Fruit fly (Drosophila melanogaster) whole organism, embryonic: ENCODE measurements around the gene TBC1D16.

Experiments
- BEAF-32 ChIP-seq: fragments of 200-800 bp; sonication (Bioruptor generic); optimal IDR thresholded peaks from 3 replicates; lab custom pipeline; 2017; ENCODE audit warnings: missing biosample characterization, missing genetic modification characterization, mild to moderate bottlenecking, moderate library complexity, missing genetic modification reagents
- Bdp1 ChIP-seq: fragments of 200-800 bp; sonication (Bioruptor generic); optimal IDR thresholded peaks from 3 replicates; lab custom pipeline; 2016; ENCODE audit warnings: missing biosample characterization, missing genetic modification characterization
- CG10543 ChIP-seq: fragments of 200-800 bp; sonication (Bioruptor generic); optimal IDR thresholded peaks from 3 replicates; lab custom pipeline; 2017; ENCODE audit warnings: missing biosample characterization, mild to moderate bottlenecking, missing genetic modification characterization, moderate library complexity
- CG10654 ChIP-seq: fragments of 200-800 bp; sonication (Bioruptor generic); optimal IDR thresholded peaks from 2 replicates; lab custom pipeline; 2016; ENCODE audit warnings: missing biosample characterization, missing genetic modification characterization
- CG11504 ChIP-seq: fragments of 200-800 bp; sonication (Bioruptor generic); optimal IDR thresholded peaks from 3 replicates; lab custom pipeline; 2019; ENCODE audit warnings: missing biosample characterization, mild to moderate bottlenecking, missing genetic modification characterization, moderate library complexity
- CG14710 ChIP-seq: fragments of 200-800 bp; sonication (Bioruptor generic); optimal IDR thresholded peaks from 3 replicates; lab custom pipeline; 2019; ENCODE audit warnings: missing biosample characterization, mild to moderate bottlenecking, missing genetic modification characterization, moderate library complexity
- CG15479 ChIP-seq: fragments of 200-800 bp; sonication (Bioruptor generic); optimal IDR thresholded peaks from 3 replicates; lab custom pipeline; 2019; ENCODE audit warnings: missing biosample characterization, mild to moderate bottlenecking, missing genetic modification characterization, moderate library complexity
- CG15514 ChIP-seq: fragments of 200-800 bp; sonication (Bioruptor generic); optimal IDR thresholded peaks from 3 replicates; lab custom pipeline; 2017; ENCODE audit warnings: missing biosample characterization, missing genetic modification characterization, mild to moderate bottlenecking, moderate library complexity, missing genetic modification reagents
- CG17385 ChIP-seq: fragments of 200-800 bp; sonication (Bioruptor generic); optimal IDR thresholded peaks from 3 replicates; lab custom pipeline; 2018; ENCODE audit warnings: missing biosample characterization, mild to moderate bottlenecking, missing genetic modification characterization
- CG2120 ChIP-seq: fragments of 200-800 bp; sonication (Bioruptor generic); optimal IDR thresholded peaks from 3 replicates; lab custom pipeline; 2016; ENCODE audit warnings: missing biosample characterization, missing genetic modification characterization
- CG2129 ChIP-seq: fragments of 200-800 bp; sonication (Bioruptor generic); IDR thresholded peaks from 2 replicates; pipeline ENCODE4 v1.3.6; 2022; ENCODE audit warnings: missing biosample characterization, missing genetic modification characterization; ENCODE audit not compliant: partially characterized antibody
- CG34422 ChIP-seq: fragments of 200-800 bp; sonication (Bioruptor generic); IDR thresholded peaks from 3 replicates; pipeline ENCODE4 v1.3.6; 2022; ENCODE audit warnings: missing biosample characterization, missing genetic modification characterization
- CG7963 ChIP-seq: fragments of 200-800 bp; sonication (Bioruptor generic); IDR thresholded peaks from 3 replicates; pipeline ENCODE4 v1.3.6; 2022; ENCODE audit warnings: missing biosample characterization, missing genetic modification characterization; ENCODE audit not compliant: partially characterized antibody
- CG9876 ChIP-seq: fragments of 200-800 bp; sonication (Bioruptor generic); optimal IDR thresholded peaks from 2 replicates; lab custom pipeline; 2016; ENCODE audit warnings: missing biosample characterization, missing genetic modification characterization
- CG9932 ChIP-seq: fragments of 200-800 bp; sonication (Bioruptor generic); IDR thresholded peaks from 2 replicates; pipeline ENCODE4 v1.3.6; 2022; ENCODE audit warnings: missing biosample characterization, missing genetic modification characterization
- CoRest ChIP-seq: fragments of 200-800 bp; sonication (Bioruptor generic); optimal IDR thresholded peaks from 3 replicates; lab custom pipeline; 2018; ENCODE audit warnings: missing biosample characterization, mild to moderate bottlenecking, missing genetic modification characterization, moderate library complexity
- D19A ChIP-seq: fragments of 200-800 bp; optimal IDR thresholded peaks from 3 replicates; lab custom pipeline; 2019; ENCODE audit warnings: missing biosample characterization, mild to moderate bottlenecking, missing genetic modification characterization, moderate library complexity
- Dad ChIP-seq: fragments of 200-800 bp; sonication (Bioruptor generic); optimal IDR thresholded peaks from 3 replicates; lab custom pipeline; 2016; ENCODE audit warnings: missing biosample characterization, missing genetic modification characterization
- Doc3 ChIP-seq: fragments of 200-800 bp; sonication (Bioruptor generic); IDR thresholded peaks from 3 replicates; pipeline ENCODE4 v1.3.6; 2022; ENCODE audit warnings: missing biosample characterization, missing genetic modification characterization; ENCODE audit not compliant: partially characterized antibody
- Dref ChIP-seq: fragments of 200-800 bp; sonication (Bioruptor generic); IDR thresholded peaks from 2 replicates; pipeline ENCODE4 v1.3.6; 2022; ENCODE audit warnings: missing biosample characterization, missing genetic modification characterization
- Eip74EF ChIP-seq, 2 experiments: fragments of 200-800 bp in 1 of 2; fragments of >200 bp in 1 of 2; sonication (Bioruptor generic) in 1 of 2; optimal IDR thresholded peaks; 2 replicates each; lab custom pipeline; 2017 to 2019; ENCODE audit warnings: missing biosample characterization in 2 of 2, missing genetic modification characterization in 2 of 2, mild to moderate bottlenecking in 1 of 2, moderate library complexity in 1 of 2
- Elba2 ChIP-seq: fragments of 200-800 bp; sonication (Bioruptor generic); optimal IDR thresholded peaks from 3 replicates; lab custom pipeline; 2016; ENCODE audit warnings: missing biosample characterization, missing genetic modification characterization
- Fer2 ChIP-seq: fragments of 200-800 bp; sonication (Bioruptor generic); optimal IDR thresholded peaks from 2 replicates; lab custom pipeline; 2018; ENCODE audit warnings: missing biosample characterization, mild to moderate bottlenecking, missing genetic modification characterization, moderate library complexity
- HmgZ ChIP-seq: fragments of 200-800 bp; sonication (Bioruptor generic); optimal IDR thresholded peaks from 2 replicates; lab custom pipeline; 2018; ENCODE audit warnings: missing biosample characterization, mild to moderate bottlenecking, missing genetic modification characterization
- MESR4 ChIP-seq: fragments of 200-800 bp; sonication (Bioruptor generic); optimal IDR thresholded peaks from 2 replicates; lab custom pipeline; 2018; ENCODE audit warnings: missing biosample characterization, mild to moderate bottlenecking, missing genetic modification characterization, moderate library complexity
- Mrtf ChIP-seq: fragments of 200-800 bp; sonication (Bioruptor generic); IDR thresholded peaks from 3 replicates; pipeline ENCODE4 v1.3.6; 2022; ENCODE audit warnings: missing biosample characterization, missing genetic modification characterization
- Myb ChIP-seq: fragments of 200-800 bp; sonication (Bioruptor generic); optimal IDR thresholded peaks from 2 replicates; lab custom pipeline; 2016; ENCODE audit warnings: missing biosample characterization, missing genetic modification characterization
- NC2α ChIP-seq: fragments of 200-800 bp; sonication (Bioruptor generic); optimal IDR thresholded peaks from 2 replicates; lab custom pipeline; 2016; ENCODE audit warnings: missing biosample characterization, missing genetic modification characterization
- Opbp ChIP-seq: fragments of 200-800 bp; sonication (Bioruptor generic); IDR thresholded peaks from 3 replicates; pipeline ENCODE4 v1.3.6; 2022; ENCODE audit warnings: missing biosample characterization, missing genetic modification characterization; ENCODE audit not compliant: partially characterized antibody
- Optix ChIP-seq: fragments of 200-800 bp; sonication (Bioruptor generic); IDR thresholded peaks from 3 replicates; pipeline ENCODE4 v1.3.6; 2022; ENCODE audit warnings: missing biosample characterization, missing genetic modification characterization
- Scr ChIP-seq: fragments of 200-800 bp; sonication (Bioruptor generic); IDR thresholded peaks from 2 replicates; pipeline ENCODE4 v1.3.6; 2022; ENCODE audit warnings: missing biosample characterization, missing genetic modification characterization; ENCODE audit not compliant: partially characterized antibody
- Side ChIP-seq: fragments of 200-800 bp; sonication (Bioruptor generic); optimal IDR thresholded peaks from 2 replicates; lab custom pipeline; 2016; ENCODE audit warnings: missing biosample characterization, missing genetic modification characterization
- Sry-δ ChIP-seq: fragments of 200-800 bp; sonication (Bioruptor generic); optimal IDR thresholded peaks from 2 replicates; lab custom pipeline; 2016; ENCODE audit warnings: missing biosample characterization, missing genetic modification characterization
- Ssrp ChIP-seq: fragments of 200-800 bp; sonication (Bioruptor generic); optimal IDR thresholded peaks from 2 replicates; lab custom pipeline; 2018; ENCODE audit warnings: missing biosample characterization, mild to moderate bottlenecking, missing genetic modification characterization, moderate library complexity
- Trl ChIP-seq, 3 experiments: fragments of >200 bp in 2 of 3; fragments of 200-800 bp in 1 of 3; sonication (Bioruptor generic) in 1 of 3; optimal IDR thresholded peaks; 2 replicates in 1 of 3; 3 replicates in 2 of 3; lab custom pipeline; 2016 to 2017; ENCODE audit warnings: missing biosample characterization in 1 of 3, missing genetic modification characterization in 1 of 3
- Usf ChIP-seq: fragments of 200-800 bp; sonication (Bioruptor generic); optimal IDR thresholded peaks from 2 replicates; lab custom pipeline; 2017; ENCODE audit warnings: missing genotype, missing biosample characterization, missing genetic modification characterization
- ab ChIP-seq: fragments of 200-800 bp; sonication (Bioruptor generic); optimal IDR thresholded peaks from 2 replicates; lab custom pipeline; 2016; ENCODE audit warnings: missing biosample characterization, missing genetic modification characterization
- caup ChIP-seq: fragments of 200-800 bp; sonication (Bioruptor generic); optimal IDR thresholded peaks from 3 replicates; lab custom pipeline; 2017; ENCODE audit warnings: missing biosample characterization, mild to moderate bottlenecking, missing genetic modification characterization, moderate library complexity; ENCODE audit not compliant: severe bottlenecking
- disco-r ChIP-seq: fragments of 200-800 bp; sonication (Bioruptor generic); optimal IDR thresholded peaks from 2 replicates; lab custom pipeline; 2016; ENCODE audit warnings: missing biosample characterization, missing genetic modification characterization
- fru ChIP-seq: fragments of >200 bp; optimal IDR thresholded peaks from 2 replicates; lab custom pipeline; 2017
- jing ChIP-seq: fragments of 200-800 bp; sonication (Bioruptor generic); optimal IDR thresholded peaks from 2 replicates; lab custom pipeline; 2018; ENCODE audit warnings: missing biosample characterization, mild to moderate bottlenecking, missing genetic modification characterization
- lov ChIP-seq, 2 experiments: fragments of 200-800 bp in 1 of 2; fragments of >200 bp in 1 of 2; sonication (Bioruptor generic) in 1 of 2; IDR thresholded peaks in 1 of 2; optimal IDR thresholded peaks in 1 of 2; 2 replicates in 1 of 2; 3 replicates in 1 of 2; pipeline versions ENCODE4 v1.3.6 to Lab custom; 2017 to 2022; ENCODE audit warnings: missing biosample characterization in 1 of 2, missing genetic modification characterization in 1 of 2
- maf-S ChIP-seq: fragments of 200-800 bp; sonication (Bioruptor generic); optimal IDR thresholded peaks from 2 replicates; lab custom pipeline; 2016; ENCODE audit warnings: missing biosample characterization, missing genetic modification characterization
- mirr ChIP-seq: fragments of 200-800 bp; sonication (Bioruptor generic); optimal IDR thresholded peaks from 3 replicates; lab custom pipeline; 2018; ENCODE audit warnings: missing biosample characterization, mild to moderate bottlenecking, missing genetic modification characterization
- nerfin-1 ChIP-seq: fragments of 200-800 bp; sonication (Bioruptor generic); optimal IDR thresholded peaks from 3 replicates; lab custom pipeline; 2019; ENCODE audit warnings: missing biosample characterization, mild to moderate bottlenecking, missing genetic modification characterization, moderate library complexity
- schlank ChIP-seq: fragments of 200-800 bp; sonication (Bioruptor generic); optimal IDR thresholded peaks from 2 replicates; lab custom pipeline; 2018; ENCODE audit warnings: missing biosample characterization, mild to moderate bottlenecking, missing genetic modification characterization
- scrt ChIP-seq: fragments of 200-800 bp; sonication (Bioruptor generic); optimal IDR thresholded peaks from 2 replicates; lab custom pipeline; 2018; ENCODE audit warnings: missing biosample characterization, mild to moderate bottlenecking, missing genetic modification characterization, moderate library complexity
- sens-2 ChIP-seq: fragments of 200-800 bp; sonication (Bioruptor generic); IDR thresholded peaks from 2 replicates; pipeline ENCODE4 v1.3.6; 2022; ENCODE audit warnings: missing biosample characterization, missing genetic modification characterization
- ssp ChIP-seq: fragments of 200-800 bp; sonication (Bioruptor generic); IDR thresholded peaks from 2 replicates; pipeline ENCODE4 v1.3.6; 2022; ENCODE audit warnings: missing biosample characterization, missing genetic modification characterization
- toy ChIP-seq: fragments of 200-800 bp; sonication (Bioruptor generic); IDR thresholded peaks from 2 replicates; pipeline ENCODE4 v1.3.6; 2022; ENCODE audit warnings: missing biosample characterization, missing genetic modification characterization

TBC1D16 gene

DNA sequence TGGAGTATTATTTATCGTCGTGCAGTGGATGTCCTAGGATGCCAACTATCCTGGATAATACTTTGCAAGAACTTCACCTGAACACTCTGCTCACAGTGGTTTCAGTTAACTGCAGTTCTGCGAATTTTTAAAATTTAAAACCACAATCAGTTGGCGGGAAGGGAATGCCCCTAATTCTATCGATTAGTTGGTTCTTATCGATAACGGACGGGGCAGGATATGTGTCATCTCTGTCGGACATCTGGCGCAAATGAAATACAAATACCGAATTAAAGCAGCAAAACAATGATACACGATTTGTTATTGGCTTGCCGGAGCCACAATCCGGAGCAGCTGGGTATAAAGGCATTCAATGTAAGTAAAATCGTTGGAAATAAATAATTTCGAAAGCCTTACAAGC lies 47.6 kb upstream of the TBC1D16 start, which contains the start of gene Grip75 (continued):
- TF ChIP-seq CG15479 (peak; percentile 56), CG11504 (tag; lab: Kevin White, UChicago) (no peak), Dad (GFP tag; lab: Kevin White, UChicago) (no peak), CG17385 (no peak), ssp (no peak), MESR4 (GFP tag; lab: Kevin White, UChicago) (peak; percentile 27), CG34422 (GFP tag; lab: Robert Waterston, UW) (no peak), maf-S (GFP tag; lab: Kevin White, UChicago) (no peak), CG9932 (GFP tag; lab: Robert Waterston, UW) (no peak), Scr (GFP tag; lab: Robert Waterston, UW) (peak; percentile 58), CG10654 (no peak), disco-r (GFP tag; lab: Kevin White, UChicago) (no peak), CG14710 (tag; lab: Kevin White, UChicago) (no peak), Mrtf (no peak), CoRest (tag; lab: Kevin White, UChicago) (no peak), HmgZ (no peak), fru (lab: Kevin White, UChicago) (no peak), lov (optimal IDR thresholded peaks at IDR 0.05; lab: Kevin White, UChicago) (no peak), lov (GFP tag; IDR thresholded peaks at IDR 0.05; lab: Robert Waterston, UW) (no peak), jing (GFP tag; lab: Kevin White, UChicago) (no peak), CG2120 (GFP tag; lab: Kevin White, UChicago) (no peak), nerfin-1 (tag; lab: Kevin White, UChicago) (peak; percentile 15), Ssrp (no peak), Trl (optimal IDR thresholded peaks at IDR 0.05; lab: Kevin White, UChicago) (no peak), Trl (GFP tag; optimal IDR thresholded peaks at IDR 0.05; lab: Kevin White, UChicago) (no peak), Elba2 (GFP tag; lab: Kevin White, UChicago) (no peak), mirr (GFP tag; lab: Kevin White, UChicago) (no peak), Usf (GFP tag; lab: Kevin White, UChicago) (no peak), schlank (tag; lab: Kevin White, UChicago) (no peak), Fer2 (tag; lab: Kevin White, UChicago) (no peak), Doc3 (GFP tag; lab: Robert Waterston, UW) (peak; percentile 29; the same call in 1 of the 3 replicates), scrt (GFP tag; lab: Kevin White, UChicago) (no peak), Eip74EF (GFP tag; optimal IDR thresholded peaks at IDR 0.05; lab: Kevin White, UChicago) (no peak), ab (no peak), CG7963 (GFP tag; lab: Robert Waterston, UW) (no peak), Opbp (peak; percentile 57; the same call in 2 of the 3 replicates), Bdp1 (no peak), Optix (no peak), CG10543 (no peak), Side (no peak), CG9876 (GFP tag; lab: Kevin White, UChicago) (no peak), BEAF-32 (GFP tag; lab: Kevin White, UChicago) (peak; percentile 62), NC2α (GFP tag; lab: Kevin White, UChicago) (no peak), D19A (tag; lab: Kevin White, UChicago) (no peak), toy (GFP tag; lab: Robert Waterston, UW) (no peak), Dref (GFP tag; lab: Robert Waterston, UW) (peak; percentile 81), caup (GFP tag; lab: Kevin White, UChicago) (no peak), CG2129 (GFP tag; lab: Robert Waterston, UW) (0 out of 2 replicates have a peak, but pooled peaks have one; percentile 20), Sry-δ (peak; percentile 86), sens-2 (GFP tag; lab: Robert Waterston, UW) (no peak), CG15514 (GFP tag; lab: Kevin White, UChicago) (peak; percentile 72), Myb (GFP tag; lab: Kevin White, UChicago) (peak; percentile 49)
